Worm (Caenorhabditis elegans): ENCODE measurements around the gene srh-89.

DNA sequence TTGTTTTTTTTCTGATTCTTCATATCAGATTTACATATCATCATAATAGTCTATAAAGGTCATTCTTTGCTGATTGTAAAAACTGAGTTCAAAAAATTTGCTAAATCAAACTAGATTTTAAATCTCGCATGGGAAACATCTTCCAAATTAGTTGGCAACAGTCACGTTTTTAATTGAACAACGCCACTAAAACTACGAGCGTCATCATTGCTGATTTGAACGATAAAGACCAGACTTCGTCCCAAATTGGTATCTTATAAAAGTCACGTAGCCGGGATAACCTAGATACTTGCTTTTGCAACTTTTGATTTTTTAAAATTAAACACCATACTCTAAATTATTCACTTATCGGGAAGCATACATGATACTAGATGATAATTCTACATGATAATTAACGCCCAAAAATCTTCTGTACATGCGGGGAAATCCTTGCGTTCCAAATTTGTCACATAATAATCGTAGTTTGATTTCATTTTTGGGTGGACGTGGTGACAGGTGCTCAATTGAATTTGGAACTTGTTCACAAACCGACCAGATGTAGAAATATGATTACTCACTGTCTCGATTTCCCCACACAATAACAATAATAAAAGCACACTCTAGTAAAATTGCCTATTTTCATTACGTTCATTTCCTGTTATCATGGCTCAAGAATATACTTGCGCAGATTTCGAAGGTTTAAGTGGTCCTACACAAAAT, 47.4 kb downstream of the srh-89 start, which contains the start of gene srw-67:
- TF ChIP-seq aha-1 (tag) (peak; percentile 97), jun-1 (tag; optimal IDR thresholded peaks at IDR 0.05) (no peak), mxl-3 (GFP tag; optimal IDR thresholded peaks at IDR 0.05) (no peak), tag-97 (GFP tag; IDR thresholded peaks at IDR 0.05) (no peak)
